Fruit fly (Drosophila melanogaster) whole organism, embryonic: ENCODE results near the gene Ids.

Experiments used
- ATbp ChIP-seq: fragments of 200-800 bp; sonication (Bioruptor generic); optimal IDR thresholded peaks from 2 replicates; lab custom pipeline; 2017; ENCODE audit warnings: missing biosample characterization, mild to moderate bottlenecking, missing genetic modification characterization, missing genetic modification reagents
- Ada2b ChIP-seq: fragments of 200-800 bp; sonication (Bioruptor generic); IDR thresholded peaks from 2 replicates; pipeline ENCODE4 v1.3.6; 2022; ENCODE audit warnings: missing biosample characterization, missing genetic modification characterization
- B-H2 ChIP-seq: fragments of 200-800 bp; sonication (Bioruptor generic); optimal IDR thresholded peaks from 2 replicates; lab custom pipeline; 2018; ENCODE audit warnings: missing biosample characterization, mild to moderate bottlenecking, missing genetic modification characterization
- Bteb2 ChIP-seq: fragments of 200-800 bp; sonication (Bioruptor generic); optimal IDR thresholded peaks from 2 replicates; lab custom pipeline; 2016; ENCODE audit warnings: missing biosample characterization, missing genetic modification characterization
- CG10565 ChIP-seq: fragments of 200-800 bp; sonication (Bioruptor generic); optimal IDR thresholded peaks from 3 replicates; lab custom pipeline; 2016; ENCODE audit warnings: missing biosample characterization, mild to moderate bottlenecking, missing genetic modification characterization
- CG10959 ChIP-seq: fragments of 200-800 bp; sonication (Bioruptor generic); IDR thresholded peaks from 2 replicates; pipeline ENCODE4 v1.3.6; 2022; ENCODE audit warnings: missing biosample characterization, missing genetic modification characterization
- CG12155 ChIP-seq: fragments of 200-800 bp; sonication (Bioruptor generic); optimal IDR thresholded peaks from 3 replicates; lab custom pipeline; 2016; ENCODE audit warnings: missing biosample characterization, missing genetic modification characterization
- CG12299 ChIP-seq: fragments of 200-800 bp; sonication (Bioruptor generic); optimal IDR thresholded peaks from 2 replicates; lab custom pipeline; 2018; ENCODE audit warnings: missing biosample characterization, mild to moderate bottlenecking, missing genetic modification characterization
- CG15601 ChIP-seq: fragments of 200-800 bp; sonication (Bioruptor generic); optimal IDR thresholded peaks from 3 replicates; lab custom pipeline; 2019; ENCODE audit warnings: missing biosample characterization, mild to moderate bottlenecking, missing genetic modification characterization, moderate library complexity
- CG15696 ChIP-seq: fragments of 200-800 bp; sonication (Bioruptor generic); optimal IDR thresholded peaks from 2 replicates; lab custom pipeline; 2019; ENCODE audit warnings: missing biosample characterization, mild to moderate bottlenecking, missing genetic modification characterization, moderate library complexity
- CG17361 ChIP-seq: fragments of 200-800 bp; sonication (Bioruptor generic); IDR thresholded peaks from 3 replicates; pipeline ENCODE4 v1.3.6; 2022; ENCODE audit warnings: missing biosample characterization, missing genetic modification characterization
- CG2129 ChIP-seq: fragments of 200-800 bp; sonication (Bioruptor generic); IDR thresholded peaks from 2 replicates; pipeline ENCODE4 v1.3.6; 2022; ENCODE audit warnings: missing biosample characterization, missing genetic modification characterization; ENCODE audit not compliant: partially characterized antibody
- CG34224 ChIP-seq: fragments of 200-800 bp; sonication (Bioruptor generic); IDR thresholded peaks from 3 replicates; pipeline ENCODE4 v1.3.6; 2022; ENCODE audit warnings: missing biosample characterization, missing genetic modification characterization; ENCODE audit not compliant: partially characterized antibody
- CG3995 ChIP-seq: fragments of 200-800 bp; sonication (Bioruptor generic); optimal IDR thresholded peaks from 3 replicates; lab custom pipeline; 2016; ENCODE audit warnings: missing biosample characterization, missing genetic modification characterization
- CG7271 ChIP-seq: fragments of 200-800 bp; sonication (Bioruptor generic); optimal IDR thresholded peaks from 2 replicates; lab custom pipeline; 2018; ENCODE audit warnings: missing biosample characterization, mild to moderate bottlenecking, missing genetic modification characterization, moderate library complexity
- CG9797 ChIP-seq: fragments of 200-800 bp; sonication (Bioruptor generic); optimal IDR thresholded peaks from 3 replicates; lab custom pipeline; 2018; ENCODE audit warnings: missing biosample characterization, mild to moderate bottlenecking, missing genetic modification characterization
- CG9932 ChIP-seq: fragments of 200-800 bp; sonication (Bioruptor generic); IDR thresholded peaks from 2 replicates; pipeline ENCODE4 v1.3.6; 2022; ENCODE audit warnings: missing biosample characterization, missing genetic modification characterization
- Deaf1 ChIP-seq: fragments of 200-800 bp; optimal IDR thresholded peaks from 3 replicates; lab custom pipeline; 2019; ENCODE audit warnings: missing biosample characterization, mild to moderate bottlenecking, missing genetic modification characterization, moderate library complexity
- Dp ChIP-seq: fragments of 200-800 bp; sonication (Bioruptor generic); optimal IDR thresholded peaks from 2 replicates; lab custom pipeline; 2018; ENCODE audit warnings: missing biosample characterization, mild to moderate bottlenecking, missing genetic modification characterization, moderate library complexity
- E2f1 ChIP-seq: fragments of 200-800 bp; sonication (Bioruptor generic); IDR thresholded peaks from 2 replicates; pipeline ENCODE4 v1.3.6; 2022; ENCODE audit warnings: missing biosample characterization, missing genetic modification characterization
- Fer3 ChIP-seq: fragments of 200-800 bp; sonication (Bioruptor generic); optimal IDR thresholded peaks from 2 replicates; lab custom pipeline; 2018; ENCODE audit warnings: missing biosample characterization, mild to moderate bottlenecking, missing genetic modification characterization, moderate library complexity
- HLH3B ChIP-seq: fragments of 200-800 bp; sonication (Bioruptor generic); IDR thresholded peaks from 2 replicates; pipeline ENCODE4 v1.3.6; 2022; ENCODE audit warnings: missing biosample characterization, missing genetic modification characterization
- Jarid2 ChIP-seq: fragments of 200-800 bp; sonication (Bioruptor generic); optimal IDR thresholded peaks from 3 replicates; lab custom pipeline; 2017; ENCODE audit warnings: mild to moderate bottlenecking, missing biosample characterization, missing genetic modification reagents, missing genetic modification characterization
- Mrtf ChIP-seq: fragments of 200-800 bp; sonication (Bioruptor generic); IDR thresholded peaks from 3 replicates; pipeline ENCODE4 v1.3.6; 2022; ENCODE audit warnings: missing biosample characterization, missing genetic modification characterization
- Tbp ChIP-seq: fragments of >200 bp; optimal IDR thresholded peaks from 2 replicates; lab custom pipeline; 2018; ENCODE audit warnings: missing biosample characterization, missing genetic modification characterization
- Xbp1 ChIP-seq: fragments of 200-800 bp; sonication (Bioruptor generic); optimal IDR thresholded peaks from 3 replicates; lab custom pipeline; 2016; ENCODE audit warnings: missing biosample characterization, mild to moderate bottlenecking, missing genetic modification characterization
- YL-1 ChIP-seq: fragments of 200-800 bp; sonication (Bioruptor generic); optimal IDR thresholded peaks from 3 replicates; lab custom pipeline; 2017; ENCODE audit warnings: missing biosample characterization, mild to moderate bottlenecking, missing genetic modification characterization
- bab2 ChIP-seq: fragments of 200-800 bp; sonication (Bioruptor generic); optimal IDR thresholded peaks from 2 replicates; lab custom pipeline; 2016; ENCODE audit warnings: missing biosample characterization, missing genetic modification characterization
- cad ChIP-seq: fragments of >200 bp; optimal IDR thresholded peaks from 2 replicates; lab custom pipeline; 2017; ENCODE audit warnings: missing biosample characterization, missing genetic modification characterization
- cas ChIP-seq: fragments of 200-800 bp; sonication (Bioruptor generic); IDR thresholded peaks from 2 replicates; pipeline ENCODE4 v1.3.6; 2022; ENCODE audit warnings: missing biosample characterization, missing genetic modification characterization
- ci ChIP-seq: fragments of 200-800 bp; sonication (Bioruptor generic); IDR thresholded peaks from 3 replicates; pipeline ENCODE4 v1.3.6; 2022; ENCODE audit warnings: missing biosample characterization, missing genetic modification characterization
- dati ChIP-seq: fragments of 200-800 bp; sonication (Bioruptor generic); IDR thresholded peaks from 2 replicates; pipeline ENCODE4 v1.3.6; 2022; ENCODE audit warnings: missing biosample characterization, missing genetic modification characterization
- gce ChIP-seq: fragments of 200-800 bp; sonication (Bioruptor generic); IDR thresholded peaks from 3 replicates; pipeline ENCODE4 v1.3.6; 2022; ENCODE audit warnings: missing biosample characterization, missing genetic modification characterization
- her ChIP-seq: fragments of 200-800 bp; sonication (Bioruptor generic); optimal IDR thresholded peaks from 2 replicates; lab custom pipeline; 2016; ENCODE audit warnings: missing biosample characterization, missing genetic modification characterization
- inv ChIP-seq: fragments of 200-800 bp; sonication (Bioruptor generic); IDR thresholded peaks from 2 replicates; pipeline ENCODE4 v1.3.6; 2022; ENCODE audit warnings: missing biosample characterization, missing genetic modification characterization; ENCODE audit not compliant: partially characterized antibody
- lab ChIP-seq: fragments of 200-800 bp; sonication (Bioruptor generic); optimal IDR thresholded peaks from 3 replicates; lab custom pipeline; 2017; ENCODE audit warnings: missing biosample characterization, missing genetic modification characterization, mild to moderate bottlenecking, moderate library complexity, missing genetic modification reagents
- lbe ChIP-seq: fragments of 200-800 bp; sonication (Bioruptor generic); optimal IDR thresholded peaks from 2 replicates; lab custom pipeline; 2016; ENCODE audit warnings: missing biosample characterization, mild to moderate bottlenecking, missing genetic modification characterization
- lola ChIP-seq, 3 experiments: fragments of >200 bp in 2 of 3; fragments of 200-800 bp in 1 of 3; sonication (Bioruptor generic) in 1 of 3; optimal IDR thresholded peaks; 2 replicates each; lab custom pipeline; 2017 to 2019; ENCODE audit warnings: missing biosample characterization in 3 of 3, missing genetic modification characterization in 3 of 3, mild to moderate bottlenecking in 1 of 3, moderate library complexity in 1 of 3
- mam ChIP-seq: fragments of 200-800 bp; sonication (Bioruptor generic); optimal IDR thresholded peaks from 3 replicates; lab custom pipeline; 2016; ENCODE audit warnings: missing biosample characterization, missing genetic modification characterization
- nerfin-2 ChIP-seq: fragments of 200-800 bp; sonication (Bioruptor generic); IDR thresholded peaks from 2 replicates; pipeline ENCODE4 v1.3.6; 2022; ENCODE audit warnings: missing biosample characterization, missing genetic modification characterization; ENCODE audit not compliant: partially characterized antibody
- odd ChIP-seq: fragments of 200-800 bp; sonication (Bioruptor generic); optimal IDR thresholded peaks from 2 replicates; lab custom pipeline; 2017; ENCODE audit warnings: missing biosample characterization, mild to moderate bottlenecking, missing genetic modification characterization
- pho ChIP-seq: fragments of 200-800 bp; sonication (Bioruptor generic); optimal IDR thresholded peaks from 2 replicates; lab custom pipeline; 2016; ENCODE audit warnings: missing biosample characterization, missing genetic modification characterization
- pnt ChIP-seq: fragments of 200-800 bp; sonication (Bioruptor generic); optimal IDR thresholded peaks from 3 replicates; lab custom pipeline; 2016; ENCODE audit warnings: missing biosample characterization, missing genetic modification characterization
- repo ChIP-seq: fragments of 200-800 bp; sonication (Bioruptor generic); optimal IDR thresholded peaks from 2 replicates; lab custom pipeline; 2016; ENCODE audit warnings: missing biosample characterization, missing genetic modification characterization
- ro ChIP-seq: fragments of 200-800 bp; sonication (Bioruptor generic); IDR thresholded peaks from 2 replicates; pipeline ENCODE4 v1.3.6; 2022; ENCODE audit warnings: missing biosample characterization, missing genetic modification characterization
- sima ChIP-seq: fragments of 200-800 bp; sonication (Bioruptor generic); optimal IDR thresholded peaks from 2 replicates; lab custom pipeline; 2016; ENCODE audit warnings: missing biosample characterization, missing genetic modification characterization
- vnd ChIP-seq: fragments of 200-800 bp; sonication (Bioruptor generic); IDR thresholded peaks from 3 replicates; pipeline ENCODE4 v1.3.6; 2022; ENCODE audit warnings: missing biosample characterization, missing genetic modification characterization; ENCODE audit not compliant: partially characterized antibody
- zfh1 ChIP-seq: fragments of 200-800 bp; sonication (Bioruptor generic); IDR thresholded peaks from 3 replicates; pipeline ENCODE4 v1.3.6; 2022; ENCODE audit warnings: missing biosample characterization, missing genetic modification characterization

The Ids gene

DNA sequence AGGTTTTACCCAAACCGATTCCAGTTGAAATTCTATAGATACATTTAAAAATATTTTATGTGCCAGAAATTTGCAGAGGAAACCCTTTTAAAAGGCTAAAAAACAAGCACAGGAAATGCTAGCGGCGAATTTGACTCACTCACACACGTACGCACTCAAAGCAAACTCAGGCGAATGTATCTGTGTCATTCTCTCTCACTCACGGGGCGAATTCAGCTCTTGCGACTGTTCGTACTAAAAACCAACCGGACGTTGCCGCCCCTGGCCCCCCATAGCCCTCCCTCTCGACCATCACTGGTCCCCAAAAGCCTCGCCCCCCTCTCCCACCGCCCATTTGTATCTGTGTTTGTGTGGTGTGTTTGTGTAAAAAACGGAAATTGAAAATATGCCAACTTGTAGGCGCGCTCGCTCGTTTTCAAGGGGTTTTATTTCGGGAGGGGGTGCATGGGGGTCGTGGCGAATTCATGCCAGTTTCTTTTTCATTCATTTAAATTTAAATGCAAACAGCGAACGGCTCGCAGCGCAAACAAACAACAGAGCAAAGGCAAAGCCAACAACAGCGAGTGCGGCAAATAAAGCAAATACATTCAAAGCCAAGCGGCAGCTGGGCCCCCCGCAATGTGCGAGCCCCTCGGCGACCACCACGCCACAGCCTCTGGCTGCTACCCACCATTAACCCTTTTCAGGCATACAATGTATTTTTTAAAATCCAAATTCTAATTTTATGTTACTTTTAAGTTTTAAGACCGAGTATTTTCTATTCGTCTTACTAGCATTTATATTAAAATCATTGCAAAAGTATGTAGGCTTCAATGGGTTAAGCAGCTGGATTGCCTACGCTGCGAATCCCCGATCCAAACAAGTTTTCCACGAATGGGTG, 40.4 kb downstream of the Ids start (continued):
- TF ChIP-seq CG15696 (tag; lab: Kevin White, UChicago) = no peak
- TF ChIP-seq nerfin-2 (GFP tag; lab: Robert Waterston, UW) = no peak
- TF ChIP-seq ATbp = peak; percentile 86
- peak; percentile 23 for TF ChIP-seq YL-1 (GFP tag; lab: Kevin White, UChicago)
- TF ChIP-seq Dp = no peak
- peak; percentile 63; the same call in 1 of the 2 replicates for TF ChIP-seq cas (GFP tag; lab: Robert Waterston, UW)
- TF ChIP-seq CG9797 (GFP tag; lab: Kevin White, UChicago) = peak; percentile 13
- peak; percentile 71 for TF ChIP-seq odd (GFP tag; lab: Kevin White, UChicago)
- peak; percentile 27; the same call in 1 of the 2 replicates for TF ChIP-seq inv (GFP tag; lab: Robert Waterston, UW)
- TF ChIP-seq Jarid2 (GFP tag; lab: Kevin White, UChicago) = peak; percentile 40
- peak; percentile 82 for TF ChIP-seq Ada2b
- peak in 1 of 3 experiments; percentile 8 for TF ChIP-seq lola (GFP tag; optimal IDR thresholded peaks at IDR 0.05; lab: Kevin White, UChicago)
- TF ChIP-seq pho (GFP tag; lab: Kevin White, UChicago) = peak; percentile 78
- peak; percentile 85 for TF ChIP-seq ci
- TF ChIP-seq Bteb2 = peak; percentile 65
- no peak for TF ChIP-seq cad (GFP tag; lab: Kevin White, UChicago)
- peak; percentile 95 for TF ChIP-seq B-H2
- peak; percentile 94 for TF ChIP-seq Deaf1
- peak; percentile 24 for TF ChIP-seq CG3995 (GFP tag; lab: Kevin White, UChicago)
- TF ChIP-seq CG34224 (GFP tag; lab: Robert Waterston, UW) = no peak
- no peak for TF ChIP-seq CG12299 (tag; lab: Kevin White, UChicago)
- peak; percentile 76; the same call in 2 of the 3 replicates for TF ChIP-seq Mrtf (GFP tag; lab: Robert Waterston, UW)
- TF ChIP-seq CG9932 (GFP tag; lab: Robert Waterston, UW) = peak; percentile 78
- TF ChIP-seq lbe = no peak
- TF ChIP-seq repo = no peak
- no peak for TF ChIP-seq ro (GFP tag; lab: Robert Waterston, UW)
- peak; percentile 53; the same call in 1 of the 3 replicates for TF ChIP-seq CG17361 (GFP tag; lab: Robert Waterston, UW)
- TF ChIP-seq Xbp1 (GFP tag; lab: Kevin White, UChicago) = peak; percentile 40
- TF ChIP-seq CG10959 = no peak; the same call in 1 of the 2 replicates
- peak; percentile 8 for TF ChIP-seq her (GFP tag; lab: Kevin White, UChicago)
- TF ChIP-seq pnt (GFP tag; lab: Kevin White, UChicago) = peak; percentile 42
- TF ChIP-seq bab2 = peak; percentile 78
- no peak for TF ChIP-seq CG2129 (GFP tag; lab: Robert Waterston, UW)
- TF ChIP-seq Fer3 (tag; lab: Kevin White, UChicago) = peak; percentile 67
- TF ChIP-seq HLH3B = peak; percentile 87
- TF ChIP-seq gce (GFP tag; lab: Robert Waterston, UW) = peak; percentile 60; the same call in 2 of the 3 replicates
- TF ChIP-seq Tbp (GFP tag; lab: Kevin White, UChicago) = no peak
- no peak for TF ChIP-seq CG7271 (tag; lab: Kevin White, UChicago)
- peak; percentile 85 for TF ChIP-seq E2f1 (GFP tag; lab: Robert Waterston, UW)
- peak; percentile 64 for TF ChIP-seq mam (GFP tag; lab: Kevin White, UChicago)
- TF ChIP-seq CG12155 = peak; percentile 62
- peak; percentile 87 for TF ChIP-seq lab (GFP tag; lab: Kevin White, UChicago)
- TF ChIP-seq vnd (GFP tag; lab: Robert Waterston, UW) = no peak
- no peak for TF ChIP-seq CG10565
- no peak for TF ChIP-seq sima (GFP tag; lab: Kevin White, UChicago)
- peak; percentile 70; the same call in 1 of the 2 replicates for TF ChIP-seq dati (GFP tag; lab: Robert Waterston, UW)
- TF ChIP-seq zfh1 = peak; percentile 57
- TF ChIP-seq CG15601 (tag; lab: Kevin White, UChicago) = peak; percentile 32
